Worm (Caenorhabditis elegans) whole organism, mixed stage, embryonic: ENCODE results near the gene spn-4.

Experiments
- M03D4.4 ChIP-seq: sonication (generic microtip); optimal IDR thresholded peaks from 2 replicates; lab custom pipeline; 2017; ENCODE audit warnings: mild to moderate bottlenecking, missing genetic modification characterization, missing compliant biosample characterization
- bed-3 ChIP-seq: fragments of 200-800 bp; sonication (Bioruptor generic); optimal IDR thresholded peaks from 3 replicates; lab custom pipeline; 2018; ENCODE audit warnings: mild to moderate bottlenecking, missing genetic modification characterization, moderate library complexity, missing compliant biosample characterization
- blmp-1 ChIP-seq: fragments of 150-350 bp; optimal IDR thresholded peaks from 2 replicates; lab custom pipeline; 2014; ENCODE audit warnings: missing biosample characterization, missing genetic modification characterization
- ceh-39 ChIP-seq: fragments of 150-350 bp; optimal IDR thresholded peaks from 2 replicates; lab custom pipeline; 2014; ENCODE audit warnings: missing biosample characterization, missing genetic modification characterization
- ceh-43 ChIP-seq: fragments of 200-800 bp; sonication (Bioruptor generic); optimal IDR thresholded peaks from 2 replicates; lab custom pipeline; 2018; ENCODE audit warnings: mild to moderate bottlenecking, missing genetic modification characterization, moderate library complexity, missing compliant biosample characterization
- ceh-83 ChIP-seq: fragments of 200-800 bp; sonication (Bioruptor generic); optimal IDR thresholded peaks from 2 replicates; lab custom pipeline; 2018; ENCODE audit warnings: mild to moderate bottlenecking, missing genetic modification characterization, missing compliant biosample characterization
- ces-1 ChIP-seq: fragments of 150-350 bp; optimal IDR thresholded peaks from 2 replicates; lab custom pipeline; 2014; ENCODE audit warnings: missing biosample characterization, missing genetic modification reagents, missing genetic modification characterization
- cnd-1 ChIP-seq: fragments of 200-800 bp; sonication (Bioruptor generic); optimal IDR thresholded peaks from 2 replicates; lab custom pipeline; 2018; ENCODE audit warnings: mild to moderate bottlenecking, missing genetic modification characterization, missing compliant biosample characterization
- drap-1 ChIP-seq: fragments of 200-800 bp; sonication (Bioruptor generic); optimal IDR thresholded peaks from 3 replicates; lab custom pipeline; 2018; ENCODE audit warnings: mild to moderate bottlenecking, missing genetic modification characterization, missing compliant biosample characterization
- elt-1 ChIP-seq: sonication (generic microtip); optimal IDR thresholded peaks from 2 replicates; lab custom pipeline; 2017; ENCODE audit warnings: missing genetic modification characterization, mild to moderate bottlenecking, missing compliant biosample characterization, antibody characterized with exemption, moderate library complexity, borderline replicate concordance; ENCODE audit not compliant: insufficient read depth
- elt-3 ChIP-seq: fragments of 150-350 bp; optimal IDR thresholded peaks from 2 replicates; lab custom pipeline; 2014; ENCODE audit warnings: missing biosample characterization, missing genetic modification characterization
- flh-1 ChIP-seq: fragments of 200-800 bp; sonication (Bioruptor generic); optimal IDR thresholded peaks from 2 replicates; lab custom pipeline; 2018; ENCODE audit warnings: mild to moderate bottlenecking, missing genetic modification characterization, moderate library complexity, missing compliant biosample characterization
- ham-2 ChIP-seq: fragments of 200-800 bp; sonication (Bioruptor generic); optimal IDR thresholded peaks from 2 replicates; lab custom pipeline; 2018; ENCODE audit warnings: mild to moderate bottlenecking, missing genetic modification characterization, missing compliant biosample characterization
- hlh-1 ChIP-seq: fragments of 150-350 bp; optimal IDR thresholded peaks from 2 replicates; lab custom pipeline; 2014; ENCODE audit warnings: missing biosample characterization, missing genetic modification reagents, missing genetic modification characterization
- lin-32 ChIP-seq: fragments of 200-800 bp; sonication (Bioruptor generic); optimal IDR thresholded peaks from 2 replicates; lab custom pipeline; 2018; ENCODE audit warnings: mild to moderate bottlenecking, missing genetic modification characterization, missing compliant biosample characterization
- lsy-2 ChIP-seq: fragments of 150-350 bp; optimal IDR thresholded peaks from 2 replicates; lab custom pipeline; 2014; ENCODE audit warnings: missing biosample characterization, missing genetic modification characterization
- mab-5 ChIP-seq: fragments of 150-350 bp; optimal IDR thresholded peaks from 2 replicates; lab custom pipeline; 2014; ENCODE audit warnings: missing biosample characterization, missing genetic modification characterization
- mep-1 ChIP-seq: fragments of 150-350 bp; optimal IDR thresholded peaks from 2 replicates; lab custom pipeline; 2017; ENCODE audit warnings: missing biosample characterization, missing genetic modification reagents, missing genetic modification characterization, inconsistent platforms
- mls-2 ChIP-seq: sonication (generic microtip); optimal IDR thresholded peaks from 2 replicates; lab custom pipeline; 2016; ENCODE audit warnings: mild to moderate bottlenecking, missing genetic modification characterization, moderate library complexity, missing compliant biosample characterization
- nhr-237 ChIP-seq: fragments of 150-350 bp; optimal IDR thresholded peaks from 2 replicates; lab custom pipeline; 2014; ENCODE audit warnings: missing biosample characterization, missing genetic modification characterization
- nhr-76 ChIP-seq: sonication (generic microtip); optimal IDR thresholded peaks from 2 replicates; lab custom pipeline; 2017; ENCODE audit warnings: missing biosample characterization, missing genetic modification characterization
- sem-2 ChIP-seq: fragments of 200-800 bp; sonication (Bioruptor generic); optimal IDR thresholded peaks from 2 replicates; lab custom pipeline; 2018; ENCODE audit warnings: mild to moderate bottlenecking, missing genetic modification characterization, missing compliant biosample characterization
- snpc-4 ChIP-seq: fragments of 150-350 bp; optimal IDR thresholded peaks from 2 replicates; lab custom pipeline; 2014; ENCODE audit warnings: missing biosample characterization, missing genetic modification characterization
- sptf-1 ChIP-seq: sonication (generic microtip); optimal IDR thresholded peaks from 2 replicates; lab custom pipeline; 2017; ENCODE audit warnings: mild to moderate bottlenecking, missing genetic modification characterization, moderate library complexity, missing compliant biosample characterization
- tbx-8 ChIP-seq: fragments of 200-800 bp; sonication (Bioruptor generic); optimal IDR thresholded peaks from 2 replicates; lab custom pipeline; 2018; ENCODE audit warnings: mild to moderate bottlenecking, missing genetic modification characterization, moderate library complexity, missing compliant biosample characterization
- unc-120 ChIP-seq: sonication (generic microtip); optimal IDR thresholded peaks from 2 replicates; lab custom pipeline; 2017; ENCODE audit warnings: missing genetic modification characterization, missing compliant biosample characterization; ENCODE audit not compliant: poor library complexity, severe bottlenecking
- unc-62 ChIP-seq: fragments of 150-350 bp; optimal IDR thresholded peaks from 2 replicates; lab custom pipeline; 2014; ENCODE audit warnings: missing biosample characterization, missing genetic modification reagents, missing genetic modification characterization
- zip-8 ChIP-seq: fragments of 150-350 bp; optimal IDR thresholded peaks from 2 replicates; lab custom pipeline; 2014; ENCODE audit warnings: missing biosample characterization, missing genetic modification characterization
- ztf-11 ChIP-seq: fragments of 150-350 bp; optimal IDR thresholded peaks from 2 replicates; lab custom pipeline; 2014; ENCODE audit warnings: missing biosample characterization, missing genetic modification characterization

spn-4 gene

DNA sequence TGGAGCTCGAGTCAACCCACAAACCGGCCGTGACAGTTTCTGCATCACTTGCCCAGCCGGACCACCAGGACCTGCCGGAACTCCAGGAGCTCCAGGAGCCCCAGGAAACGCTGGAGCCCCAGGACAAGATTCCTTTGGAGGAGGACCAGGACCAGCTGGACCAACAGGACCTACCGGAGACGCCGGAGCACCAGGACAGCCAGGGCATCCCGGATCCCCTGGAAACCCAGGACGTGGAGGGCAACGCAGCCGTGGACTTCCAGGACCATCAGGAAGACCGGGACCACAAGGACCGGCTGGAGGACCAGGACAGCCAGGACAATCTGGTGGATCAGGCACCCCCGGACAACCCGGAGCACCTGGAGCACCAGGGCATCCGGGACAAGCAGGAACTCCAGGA, 45.4 kb upstream of the spn-4 start:
- no peak for TF ChIP-seq ztf-11 (tag; lab: Kevin White, UChicago)
- no peak for TF ChIP-seq hlh-1 (tag; lab: Kevin White, UChicago)
- TF ChIP-seq bed-3 (GFP tag; lab: Kevin White, UChicago): no peak
- no peak for TF ChIP-seq ceh-43
- TF ChIP-seq zip-8 (tag; lab: Kevin White, UChicago): no peak
- TF ChIP-seq flh-1: no peak
- TF ChIP-seq elt-3 (tag; lab: Kevin White, UChicago): no peak
- no peak for TF ChIP-seq ceh-83 (GFP tag; lab: Kevin White, UChicago)
- no peak for TF ChIP-seq ceh-39 (tag; lab: Kevin White, UChicago)

DNA sequence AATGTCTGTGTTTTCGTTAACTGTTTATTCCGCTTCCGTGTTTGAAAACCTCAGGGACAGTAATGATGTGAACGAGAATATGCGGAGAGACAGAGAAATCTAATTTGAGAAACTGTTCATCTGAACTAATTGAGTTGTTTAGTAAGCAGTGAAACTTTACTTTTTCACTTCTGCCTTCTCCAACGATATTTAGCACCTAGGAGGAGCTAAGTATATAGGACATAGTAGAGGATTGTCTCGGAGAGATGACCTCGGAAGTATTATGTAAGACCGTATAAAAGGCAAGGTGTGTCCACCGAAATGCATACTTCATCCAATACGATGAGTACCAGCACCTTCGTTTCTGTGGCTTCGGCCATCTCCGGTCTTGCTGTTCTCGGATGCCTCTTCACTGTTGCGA, 44.7 kb upstream of the spn-4 start, which contains the start of gene col-141:
Gene col-141 (plus strand): TSS at position 301 of the 400 bp plus-strand sequence.
- no peak for TF ChIP-seq ces-1 (GFP tag; lab: Kevin White, UChicago)

DNA sequence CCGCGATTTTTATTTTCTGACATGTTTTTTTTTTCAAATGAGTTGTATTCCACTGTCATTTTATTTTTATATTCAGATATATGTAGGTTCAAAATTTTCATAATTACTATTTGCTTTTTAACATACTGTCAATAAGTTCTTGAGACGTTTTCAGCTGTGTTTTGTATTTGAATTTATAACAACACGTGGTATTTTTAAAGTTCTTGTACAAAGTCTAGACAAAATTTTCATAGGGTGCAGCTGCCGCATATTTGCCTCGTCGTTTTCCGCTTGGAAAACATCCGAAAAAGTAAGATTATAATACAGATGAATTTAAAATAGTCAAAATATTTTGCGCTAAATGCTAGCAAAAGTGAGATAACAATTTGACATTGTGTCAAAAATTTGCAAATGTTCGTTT, 44.1 kb upstream of the spn-4 start, which contains the start of gene dmsr-15:
Gene dmsr-15 (minus strand): TSS at position 101 of the 400 bp plus-strand sequence.
- no peak for TF ChIP-seq flh-1

DNA sequence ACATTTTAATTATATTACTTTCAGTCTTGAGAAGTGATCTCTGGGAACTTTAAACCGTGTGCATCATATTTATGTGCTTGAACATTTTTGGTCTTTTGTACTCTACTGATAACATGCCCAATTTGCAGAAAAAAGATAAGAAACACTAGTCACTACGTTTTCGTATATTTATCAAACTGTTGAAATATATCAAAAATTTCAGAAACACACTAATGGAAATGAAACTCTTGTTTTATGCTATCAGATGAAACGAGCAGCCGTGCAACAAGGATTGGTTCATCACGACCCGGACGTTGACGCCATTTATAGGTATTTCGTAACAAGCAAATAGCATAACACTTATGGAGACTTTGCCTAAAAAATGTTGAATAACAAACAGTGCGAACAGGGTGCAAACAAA, 38.7 kb upstream of the spn-4 start:
- TF ChIP-seq ceh-83 (GFP tag; lab: Kevin White, UChicago): no peak
- no peak for TF ChIP-seq tbx-8 (GFP tag; lab: Kevin White, UChicago)
- TF ChIP-seq mls-2 (tag; lab: Kevin White, UChicago): no peak
- no peak for TF ChIP-seq M03D4.4
- TF ChIP-seq sem-2 (GFP tag; lab: Kevin White, UChicago): no peak
- TF ChIP-seq unc-120 (tag; lab: Kevin White, UChicago): no peak
- no peak for TF ChIP-seq cnd-1 (tag; lab: Kevin White, UChicago)
- no peak for TF ChIP-seq ztf-11 (tag; lab: Kevin White, UChicago)

DNA sequence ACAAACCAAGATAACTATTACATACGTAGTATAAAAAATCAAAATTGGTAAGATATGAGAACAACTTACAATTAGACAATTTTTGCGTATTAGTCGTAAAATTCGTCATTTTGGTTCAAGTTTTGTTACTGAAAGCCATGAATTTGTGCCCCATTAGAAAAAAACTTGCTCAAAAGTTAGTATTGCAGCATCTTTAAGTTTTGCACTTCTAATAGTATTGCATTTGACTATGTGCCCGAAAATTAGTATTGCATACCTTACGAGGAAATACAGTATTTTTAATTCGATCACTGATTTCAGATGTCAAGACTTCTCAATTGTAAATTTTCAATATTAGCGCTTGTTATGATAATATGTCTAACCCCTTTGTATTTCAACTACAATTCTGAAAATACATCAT, 36.8 kb upstream of the spn-4 start, which contains the start of gene T15B7.8:
Gene T15B7.8 (plus strand): TSS at position 301 of the 400 bp plus-strand sequence.
- TF ChIP-seq drap-1 (GFP tag; lab: Kevin White, UChicago): no peak
- no peak for TF ChIP-seq sptf-1 (tag; lab: Kevin White, UChicago)
- TF ChIP-seq nhr-237 (tag; lab: Kevin White, UChicago): no peak
- TF ChIP-seq blmp-1 (tag; lab: Kevin White, UChicago): no peak
- no peak for TF ChIP-seq elt-3 (tag; lab: Kevin White, UChicago)

DNA sequence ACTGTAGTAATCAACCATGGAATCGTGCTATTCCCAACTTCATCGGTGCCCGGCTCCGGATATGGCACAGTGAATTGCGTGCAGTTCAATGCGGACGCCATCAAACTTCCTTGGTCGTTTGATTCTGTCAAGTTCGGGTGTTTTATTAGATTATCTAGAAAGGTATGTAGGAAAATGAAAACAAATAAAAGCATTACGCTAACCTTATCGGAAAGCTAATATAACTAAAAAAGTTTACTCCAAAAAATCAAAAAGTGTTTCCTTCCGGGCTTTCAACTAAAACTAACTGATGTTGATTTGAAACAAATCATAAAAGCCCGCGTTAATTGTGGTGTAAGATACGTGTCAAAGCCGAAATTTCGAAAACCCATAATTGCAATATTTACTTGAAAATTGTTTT, 35.1 kb upstream of the spn-4 start, which contains the start of gene dmsr-13:
Gene dmsr-13 (minus strand): TSS at position 101 of the 400 bp plus-strand sequence.
- no peak for TF ChIP-seq lin-32
- no peak for TF ChIP-seq elt-1 (tag; lab: Kevin White, UChicago)
- TF ChIP-seq tbx-8 (GFP tag; lab: Kevin White, UChicago): no peak
- TF ChIP-seq mep-1 (tag; lab: Kevin White, UChicago): no peak
- no peak for TF ChIP-seq mls-2 (tag; lab: Kevin White, UChicago)
- TF ChIP-seq nhr-237 (tag; lab: Kevin White, UChicago): no peak
- TF ChIP-seq ceh-83 (GFP tag; lab: Kevin White, UChicago): no peak
- no peak for TF ChIP-seq snpc-4 (tag; lab: Kevin White, UChicago)
- no peak for TF ChIP-seq hlh-1 (tag; lab: Kevin White, UChicago)
- no peak for TF ChIP-seq sem-2 (GFP tag; lab: Kevin White, UChicago)
- TF ChIP-seq lsy-2 (tag; lab: Kevin White, UChicago): no peak
- no peak for TF ChIP-seq blmp-1 (tag; lab: Kevin White, UChicago)
- no peak for TF ChIP-seq ham-2 (GFP tag; lab: Kevin White, UChicago)
- TF ChIP-seq M03D4.4: no peak
- no peak for TF ChIP-seq sptf-1 (tag; lab: Kevin White, UChicago)
- TF ChIP-seq ceh-43: no peak

DNA sequence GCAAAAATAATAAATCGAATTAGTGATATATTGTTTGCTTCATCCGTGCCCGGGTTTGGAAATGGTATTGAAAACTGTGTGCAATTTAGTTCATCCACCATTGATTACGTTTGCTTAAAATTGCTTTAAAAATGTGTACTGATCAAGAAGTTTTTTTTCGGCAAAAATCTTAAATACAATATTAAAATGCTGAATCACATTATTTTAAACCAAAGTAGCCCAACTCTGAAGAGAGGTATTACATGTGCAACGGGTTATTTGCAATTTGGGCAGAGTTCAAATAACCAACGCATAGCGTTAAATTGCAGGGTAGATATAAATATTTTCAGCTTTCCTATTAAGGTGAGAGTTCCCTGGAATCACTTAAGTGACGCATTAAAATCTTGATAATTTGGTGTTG, 32.5 kb upstream of the spn-4 start, which contains the start of gene dmsr-14:
Gene dmsr-14 (minus strand): TSS at position 101 of the 400 bp plus-strand sequence.
- TF ChIP-seq blmp-1 (tag; lab: Kevin White, UChicago) (no peak), unc-120 (tag; lab: Kevin White, UChicago) (no peak), bed-3 (GFP tag; lab: Kevin White, UChicago) (no peak), ces-1 (GFP tag; lab: Kevin White, UChicago) (no peak), elt-3 (tag; lab: Kevin White, UChicago) (no peak), ham-2 (GFP tag; lab: Kevin White, UChicago) (no peak), unc-62 (GFP tag; lab: Kevin White, UChicago) (no peak), snpc-4 (tag; lab: Kevin White, UChicago) (no peak), mab-5 (tag; lab: Kevin White, UChicago) (no peak), ceh-83 (GFP tag; lab: Kevin White, UChicago) (no peak), nhr-76 (tag; lab: Kevin White, UChicago) (no peak)
